Worm (Caenorhabditis elegans) whole organism, L3 larva: ENCODE results near the gene F53E2.2.
A peak's percentile ranks its signal among the peaks of the same experiment; 100 is the strongest.

Experiments
- aly-2 ChIP-seq: fragments of 150-350 bp; optimal IDR thresholded peaks from 2 replicates; lab custom pipeline; 2014; ENCODE audit warnings: missing biosample characterization, missing genetic modification characterization
- ceh-82 ChIP-seq: fragments of 150-350 bp; optimal IDR thresholded peaks from 2 replicates; lab custom pipeline; 2014; ENCODE audit warnings: missing biosample characterization, missing genetic modification characterization
- egl-5 ChIP-seq: fragments of 150-350 bp; optimal IDR thresholded peaks from 2 replicates; lab custom pipeline; 2017; ENCODE audit warnings: missing biosample characterization, missing genetic modification reagents, missing genetic modification characterization, inconsistent platforms
- eor-1 ChIP-seq, 2 experiments: fragments of 150-350 bp; optimal IDR thresholded peaks; 2 replicates each; lab custom pipeline; 2014 to 2018; ENCODE audit warnings: missing biosample characterization in 2 of 2, missing genetic modification characterization in 2 of 2
- fkh-10 ChIP-seq: sonication (generic microtip); optimal IDR thresholded peaks from 2 replicates; lab custom pipeline; 2017; ENCODE audit warnings: missing biosample characterization, missing genetic modification reagents, missing genetic modification characterization
- mml-1 ChIP-seq: fragments of 150-350 bp; sonication (generic microtip); optimal IDR thresholded peaks from 3 replicates; lab custom pipeline; 2014; ENCODE audit warnings: missing biosample characterization, missing genetic modification characterization
- pha-4 ChIP-seq: fragments of 150-350 bp; optimal IDR thresholded peaks from 2 replicates; lab custom pipeline; 2014; ENCODE audit warnings: missing biosample characterization, missing genetic modification reagents, missing genetic modification characterization
- snpc-4 ChIP-seq: fragments of 150-350 bp; optimal IDR thresholded peaks from 2 replicates; lab custom pipeline; 2014; ENCODE audit warnings: missing biosample characterization, missing genetic modification characterization
- unc-39 ChIP-seq: sonication (generic microtip); optimal IDR thresholded peaks from 4 replicates; lab custom pipeline; 2017; ENCODE audit warnings: missing biosample characterization, missing genetic modification characterization
- unc-62 ChIP-seq: fragments of 150-350 bp; sonication (generic microtip); optimal IDR thresholded peaks from 4 replicates; lab custom pipeline; 2014; ENCODE audit warnings: missing biosample characterization, missing genetic modification reagents, missing genetic modification characterization

DNA sequence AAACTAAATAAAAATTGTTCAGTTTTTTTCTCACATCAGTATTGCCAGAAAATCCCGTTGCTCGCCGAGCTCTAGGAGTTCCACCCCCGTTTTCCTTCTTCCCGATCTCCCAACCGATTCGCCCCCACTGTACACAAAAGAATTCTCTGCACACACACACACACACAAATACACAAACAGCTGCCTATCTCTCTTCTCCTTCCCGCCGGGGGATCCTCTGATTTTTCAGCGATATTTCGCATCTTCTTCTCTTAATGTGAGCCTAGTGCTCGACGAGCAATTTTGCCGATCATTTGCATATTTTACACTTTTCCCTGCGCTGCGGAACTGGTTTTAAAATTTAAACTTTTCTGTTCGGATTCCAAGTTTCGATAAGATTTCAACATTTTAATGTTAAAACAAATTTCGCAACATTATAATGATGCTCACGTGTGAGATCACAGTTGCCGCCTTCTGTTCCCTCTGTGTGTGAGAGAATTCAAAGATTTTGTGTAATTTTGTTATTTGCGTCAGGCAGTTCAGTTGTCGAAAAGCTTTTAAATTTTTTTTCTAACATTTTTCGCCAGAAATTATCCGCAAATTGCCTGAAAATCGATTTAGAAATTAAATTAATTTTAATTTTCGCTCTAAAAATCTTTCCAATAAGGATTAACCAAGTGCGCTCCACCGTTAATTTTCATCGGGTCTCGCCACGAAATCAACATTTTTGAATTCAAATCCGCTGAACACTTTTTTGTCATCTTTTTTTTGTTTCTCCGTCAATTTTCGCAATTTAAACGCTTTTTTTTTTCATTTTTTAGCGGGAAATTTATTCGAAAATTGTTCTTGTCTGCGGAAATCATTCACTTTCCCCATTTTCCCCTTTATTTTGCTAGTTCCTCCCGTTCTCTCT lies 3.6 kb upstream of the F53E2.2 start:
- peak; percentile 10 for TF ChIP-seq snpc-4 (tag; lab: Kevin White, UChicago)
- no peak for TF ChIP-seq unc-39 (tag; lab: Kevin White, UChicago)
- no peak for TF ChIP-seq ceh-82
- TF ChIP-seq aly-2 (tag; lab: Kevin White, UChicago): no peak
- TF ChIP-seq unc-62: no peak
- peak; percentile 74 for TF ChIP-seq pha-4 (tag; lab: Kevin White, UChicago)
- TF ChIP-seq fkh-10 (GFP tag; lab: Kevin White, UChicago): peak; percentile 35
- TF ChIP-seq mml-1 (tag; lab: Kevin White, UChicago): no peak
- peak; percentile 62 for TF ChIP-seq egl-5 (tag; lab: Kevin White, UChicago)
- TF ChIP-seq eor-1 (tag; optimal IDR thresholded peaks at IDR 0.05; lab: Kevin White, UChicago): no peak
